Worm (Caenorhabditis elegans) whole organism, L4 larva: Measurements from ENCODE around the gene grd-5.
A peak's percentile ranks its signal among the peaks of the same experiment; 100 is the strongest.

Source experiments
- F44E2.7 ChIP-seq: fragments of 200-800 bp; sonication (Bioruptor generic); IDR thresholded peaks from 2 replicates; pipeline ENCODE4 v2.1.2; 2022; ENCODE audit warnings: missing genetic modification characterization, missing compliant biosample characterization
- R02D3.7 ChIP-seq: fragments of 150-350 bp; sonication (generic microtip); optimal IDR thresholded peaks from 3 replicates; lab custom pipeline; 2014; ENCODE audit warnings: missing biosample characterization, missing genetic modification characterization
- aha-1 ChIP-seq: fragments of 150-350 bp; peaks from one replicate; lab custom pipeline; 2014; ENCODE audit warnings: missing biosample characterization, missing genetic modification characterization
- ama-1 ChIP-seq: fragments of 150-350 bp; optimal IDR thresholded peaks from 2 replicates; lab custom pipeline; 2014; ENCODE audit warnings: inconsistent platforms, mixed read lengths
- arid-1 ChIP-seq: fragments of 200-800 bp; sonication (Bioruptor generic); conservative IDR thresholded peaks from 2 replicates; pipeline ENCODE4 v1.3.6; 2022; ENCODE audit warnings: missing genetic modification reagents, missing genetic modification characterization, missing compliant biosample characterization
- attf-4 ChIP-seq: sonication (generic microtip); optimal IDR thresholded peaks from 3 replicates; lab custom pipeline; 2017; ENCODE audit warnings: missing biosample characterization, missing genetic modification characterization
- ceh-28 ChIP-seq: fragments of 150-350 bp; optimal IDR thresholded peaks from 2 replicates; lab custom pipeline; 2014; ENCODE audit warnings: missing biosample characterization, missing genetic modification reagents, missing genetic modification characterization
- ceh-32 ChIP-seq: sonication (generic microtip); optimal IDR thresholded peaks from 2 replicates; lab custom pipeline; 2016; ENCODE audit warnings: mild to moderate bottlenecking, missing genetic modification characterization, missing compliant biosample characterization; ENCODE audit not compliant: poor library complexity
- cey-2 ChIP-seq: sonication (generic microtip); optimal IDR thresholded peaks from 3 replicates; lab custom pipeline; 2017; ENCODE audit warnings: missing genetic modification characterization, mild to moderate bottlenecking, missing compliant biosample characterization, antibody characterized with exemption, borderline replicate concordance; ENCODE audit not compliant: insufficient read depth
- daf-19 ChIP-seq: fragments of 200-800 bp; sonication (Bioruptor generic); conservative IDR thresholded peaks from 2 replicates; pipeline ENCODE4 v1.3.6; 2022; ENCODE audit warnings: missing genetic modification characterization, missing compliant biosample characterization
- dmd-6 ChIP-seq: fragments of 200-800 bp; sonication (Bioruptor generic); IDR thresholded peaks from 2 replicates; pipeline ENCODE4 v1.3.6; 2022; ENCODE audit warnings: missing genetic modification reagents, missing genetic modification characterization, missing compliant biosample characterization
- dmd-9 ChIP-seq: fragments of 200-800 bp; sonication (Bioruptor generic); IDR thresholded peaks from 2 replicates; pipeline ENCODE4 v1.3.6; 2022; ENCODE audit warnings: missing genetic modification reagents, missing genetic modification characterization, missing compliant biosample characterization
- hif-1 ChIP-seq, 2 experiments: sonication (generic microtip); optimal IDR thresholded peaks; 2 replicates each; lab custom pipeline; 2016 to 2017; ENCODE audit warnings: missing compliant biosample characterization in 2 of 2, missing genetic modification characterization in 2 of 2, missing genetic modification reagents in 2 of 2, missing genotype in 2 of 2, mild to moderate bottlenecking in 1 of 2
- hlh-11 ChIP-seq: fragments of 200-800 bp; sonication (Bioruptor generic); optimal IDR thresholded peaks from 2 replicates; lab custom pipeline; 2018; ENCODE audit warnings: mild to moderate bottlenecking, missing genetic modification characterization, missing compliant biosample characterization
- lin-1 ChIP-seq: fragments of 200-800 bp; sonication (Bioruptor generic); IDR thresholded peaks from 2 replicates; pipeline ENCODE4 v1.3.6; 2022; ENCODE audit warnings: missing genetic modification reagents, missing genetic modification characterization, missing compliant biosample characterization
- lin-13 ChIP-seq: fragments of 150-350 bp; optimal IDR thresholded peaks from 2 replicates; lab custom pipeline; 2014; ENCODE audit warnings: missing biosample characterization, missing genetic modification reagents, missing genetic modification characterization
- lin-15B ChIP-seq: fragments of 150-350 bp; sonication (generic microtip); optimal IDR thresholded peaks from 3 replicates; lab custom pipeline; 2014; ENCODE audit warnings: missing biosample characterization, missing genetic modification characterization
- lin-29 ChIP-seq: fragments of 200-800 bp; sonication (Bioruptor generic); IDR thresholded peaks from 2 replicates; pipeline ENCODE4 v1.3.6; 2022; ENCODE audit warnings: missing genetic modification reagents, missing genetic modification characterization, missing compliant biosample characterization
- lin-38 ChIP-seq: fragments of 200-800 bp; sonication (Bioruptor generic); IDR thresholded peaks from 2 replicates; pipeline ENCODE4 v1.3.6; 2022; ENCODE audit warnings: missing genetic modification reagents, missing genetic modification characterization, missing compliant biosample characterization
- lsy-2 ChIP-seq, 2 experiments: fragments of 150-350 bp in 1 of 2; sonication (generic microtip) in 1 of 2; optimal IDR thresholded peaks; 2 replicates each; lab custom pipeline; 2014 to 2017; ENCODE audit warnings: missing biosample characterization in 2 of 2, missing genetic modification characterization in 2 of 2
- mdl-1 ChIP-seq, 2 experiments: fragments of 150-350 bp in 1 of 2; sonication (generic microtip) in 1 of 2; optimal IDR thresholded peaks; 2 replicates each; lab custom pipeline; 2014 to 2017; ENCODE audit warnings: missing biosample characterization in 2 of 2, missing genetic modification characterization in 2 of 2
- mdt-29 ChIP-seq: fragments of 200-800 bp; sonication (Bioruptor generic); IDR thresholded peaks from 2 replicates; pipeline ENCODE4 v1.3.6; 2022; ENCODE audit warnings: missing genetic modification reagents, missing genetic modification characterization, missing compliant biosample characterization
- mep-1 ChIP-seq: fragments of 150-350 bp; sonication (generic microtip); optimal IDR thresholded peaks from 3 replicates; lab custom pipeline; 2014; ENCODE audit warnings: missing biosample characterization, missing genetic modification characterization
- mxl-2 ChIP-seq: fragments of 200-800 bp; sonication (Bioruptor generic); conservative IDR thresholded peaks from 2 replicates; pipeline ENCODE4 v1.3.6; 2022; ENCODE audit warnings: missing genetic modification reagents, missing genetic modification characterization, missing compliant biosample characterization
- nhr-237 ChIP-seq: sonication (generic microtip); optimal IDR thresholded peaks from 2 replicates; lab custom pipeline; 2017; ENCODE audit warnings: missing biosample characterization, missing genetic modification characterization
- nhr-25 ChIP-seq: sonication (generic microtip); optimal IDR thresholded peaks from 2 replicates; lab custom pipeline; 2017; ENCODE audit warnings: missing genetic modification characterization, mild to moderate bottlenecking, missing compliant biosample characterization, antibody characterized with exemption, moderate library complexity, borderline replicate concordance; ENCODE audit not compliant: insufficient read depth
- nhr-42 ChIP-seq: fragments of 200-800 bp; sonication (Bioruptor generic); IDR thresholded peaks from 2 replicates; pipeline ENCODE4 v1.3.6; 2022; ENCODE audit warnings: missing genetic modification characterization, missing compliant biosample characterization
- nhr-6 ChIP-seq: fragments of 150-350 bp; optimal IDR thresholded peaks from 2 replicates; lab custom pipeline; 2014; ENCODE audit warnings: missing biosample characterization, missing genetic modification characterization
- nhr-76 ChIP-seq: fragments of 150-350 bp; optimal IDR thresholded peaks from 2 replicates; lab custom pipeline; 2014; ENCODE audit warnings: missing biosample characterization, missing genetic modification characterization
- sdz-12 ChIP-seq: fragments of 200-800 bp; sonication (Bioruptor generic); optimal IDR thresholded peaks from 2 replicates; lab custom pipeline; 2018; ENCODE audit warnings: mild to moderate bottlenecking, missing genetic modification characterization, missing compliant biosample characterization
- skn-1 ChIP-seq: fragments of 150-350 bp; optimal IDR thresholded peaks from 2 replicates; lab custom pipeline; 2014; ENCODE audit warnings: missing biosample characterization, missing genetic modification characterization
- snpc-4 ChIP-seq: fragments of 150-350 bp; optimal IDR thresholded peaks from 2 replicates; lab custom pipeline; 2014; ENCODE audit warnings: missing biosample characterization, missing genetic modification characterization
- tag-97 ChIP-seq: fragments of 200-800 bp; sonication (Bioruptor generic); IDR thresholded peaks from 2 replicates; pipeline ENCODE4 v1.3.6; 2022; ENCODE audit warnings: missing genetic modification characterization, missing compliant biosample characterization
- vab-7 ChIP-seq: fragments of 200-800 bp; sonication (Bioruptor generic); IDR thresholded peaks from 2 replicates; pipeline ENCODE4 v1.3.6; 2022; ENCODE audit warnings: missing genetic modification reagents, missing genetic modification characterization, missing compliant biosample characterization
- zfp-2 ChIP-seq: sonication (generic microtip); optimal IDR thresholded peaks from 2 replicates; lab custom pipeline; 2016; ENCODE audit warnings: mild to moderate bottlenecking, missing genetic modification characterization, missing compliant biosample characterization
- ztf-11 ChIP-seq: fragments of 150-350 bp; optimal IDR thresholded peaks from 2 replicates; lab custom pipeline; 2014; ENCODE audit warnings: missing biosample characterization, missing genetic modification characterization

Gene grd-5

DNA sequence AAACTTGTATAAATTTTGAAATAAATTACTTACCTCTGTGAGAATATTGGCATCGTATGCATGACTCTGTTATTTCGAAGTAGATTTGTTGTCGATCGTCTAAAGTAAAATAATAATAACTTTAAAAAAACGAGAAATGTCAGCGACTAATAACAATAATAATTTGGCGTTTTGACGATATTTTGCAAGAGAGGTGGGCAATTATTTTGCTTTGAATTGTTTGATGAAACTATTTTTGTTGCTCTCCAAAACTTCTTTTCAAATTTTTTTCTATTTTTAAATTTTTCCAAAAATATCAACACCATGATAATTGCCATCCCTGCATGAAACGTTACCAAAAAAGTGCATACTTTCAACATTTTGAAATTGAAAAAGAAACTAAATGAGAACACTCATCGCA, 19.6 kb upstream of the grd-5 start, which contains the start of gene F41E6.7:
F41E6.7 (minus strand) TSS at position 101 of the 400 bp plus-strand sequence.
- TF ChIP-seq tag-97 (no peak), nhr-42 (GFP tag; lab: Robert Waterston, UW) (no peak), lin-1 (GFP tag; lab: Robert Waterston, UW) (no peak), lin-13 (no peak), mep-1 (tag; lab: Kevin White, UChicago) (no peak), daf-19 (no peak), dmd-6 (GFP tag; lab: Robert Waterston, UW) (no peak), hlh-11 (no peak), lsy-2 (tag; optimal IDR thresholded peaks at IDR 0.05; lab: Kevin White, UChicago) (no peak), ceh-32 (no peak), ztf-11 (no peak), lin-29 (GFP tag; lab: Robert Waterston, UW) (no peak), zfp-2 (tag; lab: Kevin White, UChicago) (no peak), nhr-237 (tag; lab: Kevin White, UChicago) (no peak), F44E2.7 (GFP tag; lab: Robert Waterston, UW) (no peak), lin-15B (tag; lab: Kevin White, UChicago) (no peak)
- TF ChIP-seq, all 104 proteins: peak for 0

DNA sequence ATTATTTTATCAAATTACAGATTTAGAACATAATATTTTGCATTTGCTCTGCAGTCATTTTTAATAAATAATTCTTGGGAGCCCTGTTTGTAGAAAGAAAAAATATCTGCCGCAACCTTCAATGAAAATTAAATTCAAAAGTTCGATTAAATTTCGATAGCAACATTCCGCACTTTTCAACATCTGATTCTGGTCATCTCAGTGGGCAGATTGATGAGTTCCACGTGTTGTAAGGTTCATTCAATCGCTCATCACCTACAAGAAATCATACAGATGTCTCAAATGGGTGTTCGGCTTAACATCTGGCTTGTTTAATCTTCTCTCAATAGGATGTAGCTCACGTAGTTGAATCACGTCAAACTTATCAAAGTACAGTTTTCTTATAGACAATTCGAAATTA, 18.9 kb upstream of the grd-5 start:
- no peak for TF ChIP-seq ceh-28
- TF ChIP-seq, all 104 proteins: peak for 0

DNA sequence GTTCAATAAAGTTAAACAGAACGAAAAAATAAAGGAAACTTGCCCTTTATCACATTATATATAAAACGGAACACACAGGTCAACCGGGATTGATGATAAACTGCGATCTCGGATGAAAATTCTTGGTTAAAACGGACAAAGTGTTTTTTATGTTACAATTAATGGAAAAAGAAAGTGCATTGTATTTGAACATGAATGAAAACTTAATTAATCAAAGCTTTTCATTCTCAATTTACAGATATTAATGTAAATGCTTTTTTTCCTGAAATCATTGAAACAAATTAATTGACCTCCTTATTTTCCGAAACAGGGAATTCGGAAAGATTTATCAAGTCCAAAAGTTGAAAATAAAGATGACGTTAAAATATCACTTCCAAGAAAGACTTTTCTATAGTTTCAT, 17.4 kb upstream of the grd-5 start, which contains the start of gene F41E6.8:
F41E6.8 (minus strand) TSS at position 101 of the 400 bp plus-strand sequence.
- TF ChIP-seq lin-38 (GFP tag; lab: Robert Waterston, UW): no peak
- no peak for TF ChIP-seq nhr-6
- no peak for TF ChIP-seq snpc-4 (tag; lab: Kevin White, UChicago)
- TF ChIP-seq hif-1 (tag; optimal IDR thresholded peaks at IDR 0.05; lab: Kevin White, UChicago): no peak
- TF ChIP-seq mxl-2: no peak
- TF ChIP-seq nhr-76 (tag; lab: Kevin White, UChicago): no peak
- no peak for TF ChIP-seq vab-7 (GFP tag; lab: Robert Waterston, UW)
- TF ChIP-seq ama-1 (lab: Kevin White, UChicago): no peak
- no peak for TF ChIP-seq attf-4 (tag; lab: Kevin White, UChicago)
- TF ChIP-seq arid-1: no peak
- TF ChIP-seq mdl-1 (tag; optimal IDR thresholded peaks at IDR 0.05; lab: Kevin White, UChicago): no peak
- TF ChIP-seq dmd-9 (GFP tag; lab: Robert Waterston, UW): no peak
- TF ChIP-seq ztf-11: no peak
- no peak for TF ChIP-seq mdt-29 (GFP tag; lab: Robert Waterston, UW)
- no peak for TF ChIP-seq cey-2 (tag; lab: Kevin White, UChicago)
- TF ChIP-seq R02D3.7 (tag; lab: Kevin White, UChicago): no peak

DNA sequence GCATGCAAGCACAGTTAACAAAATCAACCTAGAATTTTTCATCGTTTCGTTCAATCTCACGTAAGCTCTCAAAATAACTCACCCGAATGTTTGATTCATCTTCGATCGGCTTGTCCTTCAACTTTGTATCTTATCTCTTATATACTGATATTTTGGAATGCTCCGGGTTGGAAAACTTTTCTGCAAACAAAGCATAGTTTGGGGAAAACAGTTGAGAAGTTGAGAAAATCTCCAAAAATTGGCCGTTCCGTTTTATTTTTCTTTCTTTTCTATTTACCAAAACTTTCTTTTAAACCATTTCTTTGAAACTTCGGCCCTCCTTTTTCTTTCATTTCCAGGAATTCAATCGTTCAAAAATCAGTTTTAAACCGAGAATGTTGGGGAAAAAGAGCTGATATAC, 16.2 kb upstream of the grd-5 start, which contains the start of gene F41E6.15:
F41E6.15 (minus strand) TSS at position 101 of the 400 bp plus-strand sequence.
- TF ChIP-seq nhr-25 (tag; lab: Kevin White, UChicago): no peak
- TF ChIP-seq aha-1 (tag; lab: Kevin White, UChicago): peak; percentile 4
- no peak for TF ChIP-seq skn-1 (tag; lab: Kevin White, UChicago)
- no peak for TF ChIP-seq sdz-12 (GFP tag; lab: Kevin White, UChicago)
